Fruit fly (Drosophila melanogaster) whole organism, embryonic: ENCODE results near the gene CG7556.

Experiments used
- Bgb ChIP-seq: fragments of 200-800 bp; sonication (Bioruptor generic); IDR thresholded peaks from 2 replicates; pipeline ENCODE4 v1.3.6; 2022; ENCODE audit warnings: missing biosample characterization, missing genetic modification characterization; ENCODE audit not compliant: partially characterized antibody
- Blimp-1 ChIP-seq: fragments of 200-800 bp; sonication (Bioruptor generic); optimal IDR thresholded peaks from 3 replicates; lab custom pipeline; 2018; ENCODE audit warnings: missing biosample characterization, missing genetic modification characterization, mild to moderate bottlenecking, moderate library complexity, missing genetic modification reagents
- CG10431 ChIP-seq: fragments of 200-800 bp; sonication (Bioruptor generic); optimal IDR thresholded peaks from 3 replicates; lab custom pipeline; 2018; ENCODE audit warnings: missing biosample characterization, mild to moderate bottlenecking, missing genetic modification characterization
- CG10543 ChIP-seq: fragments of 200-800 bp; sonication (Bioruptor generic); optimal IDR thresholded peaks from 3 replicates; lab custom pipeline; 2017; ENCODE audit warnings: missing biosample characterization, mild to moderate bottlenecking, missing genetic modification characterization, moderate library complexity
- CG11093 ChIP-seq: fragments of 200-800 bp; sonication (Bioruptor generic); IDR thresholded peaks from 3 replicates; pipeline ENCODE4 v1.3.6; 2022; ENCODE audit warnings: missing biosample characterization, missing genetic modification characterization
- CG12155 ChIP-seq: fragments of 200-800 bp; sonication (Bioruptor generic); optimal IDR thresholded peaks from 3 replicates; lab custom pipeline; 2016; ENCODE audit warnings: missing biosample characterization, missing genetic modification characterization
- CG12391 ChIP-seq: fragments of 200-800 bp; sonication (Bioruptor generic); optimal IDR thresholded peaks from 3 replicates; lab custom pipeline; 2018; ENCODE audit warnings: missing biosample characterization, mild to moderate bottlenecking, missing genetic modification characterization, moderate library complexity
- CG14710 ChIP-seq: fragments of 200-800 bp; sonication (Bioruptor generic); optimal IDR thresholded peaks from 3 replicates; lab custom pipeline; 2019; ENCODE audit warnings: missing biosample characterization, mild to moderate bottlenecking, missing genetic modification characterization, moderate library complexity
- CG15269 ChIP-seq: fragments of 200-800 bp; sonication (Bioruptor generic); optimal IDR thresholded peaks from 2 replicates; lab custom pipeline; 2018; ENCODE audit warnings: missing biosample characterization, mild to moderate bottlenecking, missing genetic modification characterization, moderate library complexity
- CG1529 ChIP-seq: fragments of 200-800 bp; sonication (Bioruptor generic); optimal IDR thresholded peaks from 3 replicates; lab custom pipeline; 2018; ENCODE audit warnings: missing biosample characterization, missing genetic modification characterization
- CG15601 ChIP-seq: fragments of 200-800 bp; sonication (Bioruptor generic); optimal IDR thresholded peaks from 3 replicates; lab custom pipeline; 2019; ENCODE audit warnings: missing biosample characterization, mild to moderate bottlenecking, missing genetic modification characterization, moderate library complexity
- CG17328 ChIP-seq: fragments of 200-800 bp; sonication (Bioruptor generic); IDR thresholded peaks from 2 replicates; pipeline ENCODE4 v1.3.6; 2022; ENCODE audit warnings: missing biosample characterization, missing genetic modification characterization
- CG17829 ChIP-seq: fragments of 200-800 bp; optimal IDR thresholded peaks from 2 replicates; lab custom pipeline; 2019; ENCODE audit warnings: missing biosample characterization, mild to moderate bottlenecking, missing genetic modification characterization, moderate library complexity
- CG2678 ChIP-seq: fragments of 200-800 bp; sonication (Bioruptor generic); optimal IDR thresholded peaks from 3 replicates; lab custom pipeline; 2019; ENCODE audit warnings: missing biosample characterization, mild to moderate bottlenecking, missing genetic modification characterization, moderate library complexity
- CG2875 ChIP-seq: fragments of 200-800 bp; sonication (Bioruptor generic); optimal IDR thresholded peaks from 2 replicates; lab custom pipeline; 2017; ENCODE audit warnings: missing biosample characterization, mild to moderate bottlenecking, missing genetic modification characterization, missing genetic modification reagents
- CG6175 ChIP-seq: fragments of 200-800 bp; sonication (Bioruptor generic); IDR thresholded peaks from 3 replicates; pipeline ENCODE4 v1.3.6; 2022; ENCODE audit warnings: missing biosample characterization, missing genetic modification characterization
- CG7839 ChIP-seq: fragments of 200-800 bp; sonication (Bioruptor generic); optimal IDR thresholded peaks from 3 replicates; lab custom pipeline; 2018; ENCODE audit warnings: missing biosample characterization, mild to moderate bottlenecking, missing genetic modification characterization, moderate library complexity
- CG8359 ChIP-seq: fragments of 200-800 bp; sonication (Bioruptor generic); optimal IDR thresholded peaks from 2 replicates; lab custom pipeline; 2017; ENCODE audit warnings: missing biosample characterization, mild to moderate bottlenecking, missing genetic modification characterization, borderline replicate concordance
- CG8924 ChIP-seq: fragments of 200-800 bp; optimal IDR thresholded peaks from 3 replicates; lab custom pipeline; 2019; ENCODE audit warnings: missing biosample characterization, mild to moderate bottlenecking, missing genetic modification characterization, moderate library complexity
- CG9727 ChIP-seq: fragments of 200-800 bp; sonication (Bioruptor generic); optimal IDR thresholded peaks from 3 replicates; lab custom pipeline; 2017; ENCODE audit warnings: missing biosample characterization, mild to moderate bottlenecking, missing genetic modification characterization
- Dip3 ChIP-seq: fragments of 200-800 bp; sonication (Bioruptor generic); optimal IDR thresholded peaks from 3 replicates; lab custom pipeline; 2016; ENCODE audit warnings: missing biosample characterization, missing genetic modification characterization
- Doc2 ChIP-seq: fragments of 200-800 bp; sonication (Bioruptor generic); IDR thresholded peaks from 2 replicates; pipeline ENCODE4 v1.3.6; 2022; ENCODE audit warnings: missing biosample characterization, missing genetic modification characterization
- Hr3 ChIP-seq: fragments of 200-800 bp; sonication (Bioruptor generic); optimal IDR thresholded peaks from 3 replicates; lab custom pipeline; 2016; ENCODE audit warnings: missing biosample characterization, missing genetic modification characterization
- Oaz ChIP-seq: fragments of 200-800 bp; sonication (Bioruptor generic); IDR thresholded peaks from 2 replicates; pipeline ENCODE4 v1.3.6; 2022; ENCODE audit warnings: missing biosample characterization, missing genetic modification characterization
- PHDP ChIP-seq: fragments of 200-800 bp; sonication (Bioruptor generic); optimal IDR thresholded peaks from 3 replicates; lab custom pipeline; 2018; ENCODE audit warnings: missing biosample characterization, mild to moderate bottlenecking, missing genetic modification characterization, moderate library complexity
- Poxn ChIP-seq: fragments of 200-800 bp; sonication (Bioruptor generic); IDR thresholded peaks from 2 replicates; pipeline ENCODE4 v1.3.6; 2022; ENCODE audit warnings: missing biosample characterization, missing genetic modification characterization
- Sox100B ChIP-seq: fragments of 200-800 bp; sonication (Bioruptor generic); optimal IDR thresholded peaks from 3 replicates; lab custom pipeline; 2018; ENCODE audit warnings: missing biosample characterization, mild to moderate bottlenecking, missing genetic modification characterization
- Sox102F ChIP-seq: fragments of 200-800 bp; sonication (Bioruptor generic); optimal IDR thresholded peaks from 2 replicates; lab custom pipeline; 2018; ENCODE audit warnings: missing biosample characterization, mild to moderate bottlenecking, missing genetic modification characterization, moderate library complexity
- Ssrp ChIP-seq: fragments of 200-800 bp; sonication (Bioruptor generic); optimal IDR thresholded peaks from 2 replicates; lab custom pipeline; 2018; ENCODE audit warnings: missing biosample characterization, mild to moderate bottlenecking, missing genetic modification characterization, moderate library complexity
- cad ChIP-seq: fragments of >200 bp; optimal IDR thresholded peaks from 2 replicates; lab custom pipeline; 2017; ENCODE audit warnings: missing biosample characterization, missing genetic modification characterization
- da ChIP-seq: fragments of 200-800 bp; sonication (Bioruptor generic); optimal IDR thresholded peaks from 2 replicates; lab custom pipeline; 2016; ENCODE audit warnings: missing biosample characterization, missing genetic modification characterization
- dm ChIP-seq: fragments of 200-800 bp; sonication (Bioruptor generic); optimal IDR thresholded peaks from 3 replicates; lab custom pipeline; 2016; ENCODE audit warnings: missing biosample characterization, missing genetic modification characterization
- gcm ChIP-seq: fragments of 200-800 bp; sonication (Bioruptor generic); optimal IDR thresholded peaks from 2 replicates; lab custom pipeline; 2019; ENCODE audit warnings: missing biosample characterization, mild to moderate bottlenecking, missing genetic modification characterization, moderate library complexity
- gcm2 ChIP-seq: fragments of 200-800 bp; sonication (Bioruptor generic); optimal IDR thresholded peaks from 2 replicates; lab custom pipeline; 2016; ENCODE audit warnings: missing biosample characterization, missing genetic modification characterization
- ham ChIP-seq: fragments of 200-800 bp; sonication (Bioruptor generic); IDR thresholded peaks from 2 replicates; pipeline ENCODE4 v1.3.6; 2022; ENCODE audit warnings: missing biosample characterization, missing genetic modification characterization
- hb ChIP-seq: fragments of 200-800 bp; sonication (Bioruptor generic); IDR thresholded peaks from 3 replicates; pipeline ENCODE4 v1.3.6; 2022; ENCODE audit warnings: missing biosample characterization, missing genetic modification characterization; ENCODE audit not compliant: partially characterized antibody
- hkb ChIP-seq, 2 experiments: fragments of 200-800 bp in 1 of 2; fragments of >200 bp in 1 of 2; sonication (Bioruptor generic) in 1 of 2; IDR thresholded peaks in 1 of 2; optimal IDR thresholded peaks in 1 of 2; 2 replicates each; pipeline versions ENCODE4 v1.3.6 to Lab custom; 2017 to 2022; ENCODE audit warnings: missing biosample characterization in 1 of 2, missing genetic modification characterization in 1 of 2
- jigr1 ChIP-seq: fragments of 200-800 bp; sonication (Bioruptor generic); IDR thresholded peaks from 3 replicates; pipeline ENCODE4 v1.3.6; 2022; ENCODE audit warnings: missing biosample characterization, missing genetic modification characterization
- lbe ChIP-seq: fragments of 200-800 bp; sonication (Bioruptor generic); optimal IDR thresholded peaks from 2 replicates; lab custom pipeline; 2016; ENCODE audit warnings: missing biosample characterization, mild to moderate bottlenecking, missing genetic modification characterization
- lmd ChIP-seq: fragments of 200-800 bp; sonication (Bioruptor generic); IDR thresholded peaks from 2 replicates; pipeline ENCODE4 v1.3.6; 2022; ENCODE audit warnings: missing biosample characterization, missing genetic modification characterization
- nmo ChIP-seq: fragments of 200-800 bp; sonication (Bioruptor generic); optimal IDR thresholded peaks from 2 replicates; lab custom pipeline; 2018; ENCODE audit warnings: missing biosample characterization, mild to moderate bottlenecking, missing genetic modification characterization, moderate library complexity
- otp ChIP-seq: fragments of 200-800 bp; sonication (Bioruptor generic); IDR thresholded peaks from 3 replicates; pipeline ENCODE4, ENCODE4 v1.3.6; 2022; ENCODE audit warnings: missing biosample characterization, missing genetic modification characterization
- p53 ChIP-seq: fragments of 200-800 bp; sonication (Bioruptor generic); optimal IDR thresholded peaks from 2 replicates; lab custom pipeline; 2016; ENCODE audit warnings: missing biosample characterization, missing genetic modification characterization
- peb ChIP-seq: fragments of 200-800 bp; sonication (Bioruptor generic); IDR thresholded peaks from 2 replicates; pipeline ENCODE4 v1.3.6; 2022; ENCODE audit warnings: missing biosample characterization, missing genetic modification characterization
- phol ChIP-seq: fragments of 200-800 bp; sonication (Bioruptor generic); optimal IDR thresholded peaks from 3 replicates; lab custom pipeline; 2018; ENCODE audit warnings: missing biosample characterization, mild to moderate bottlenecking, missing genetic modification characterization, moderate library complexity
- sens ChIP-seq: fragments of 200-800 bp; sonication (Bioruptor generic); peaks from one replicate; lab custom pipeline; 2016; ENCODE audit warnings: missing biosample characterization, missing genetic modification characterization
- sqz ChIP-seq: fragments of 200-800 bp; sonication (Bioruptor generic); optimal IDR thresholded peaks from 3 replicates; lab custom pipeline; 2018; ENCODE audit warnings: missing biosample characterization, mild to moderate bottlenecking, missing genetic modification characterization
- tap ChIP-seq: fragments of 200-800 bp; optimal IDR thresholded peaks from 3 replicates; lab custom pipeline; 2019; ENCODE audit warnings: missing biosample characterization, mild to moderate bottlenecking, missing genetic modification characterization, moderate library complexity
- unpg ChIP-seq: fragments of 200-800 bp; sonication (Bioruptor generic); optimal IDR thresholded peaks from 3 replicates; lab custom pipeline; 2018; ENCODE audit warnings: missing biosample characterization, mild to moderate bottlenecking, missing genetic modification characterization, moderate library complexity
- zen2 ChIP-seq: fragments of 200-800 bp; sonication (Bioruptor generic); IDR thresholded peaks from 3 replicates; pipeline ENCODE4 v1.3.6; 2022; ENCODE audit warnings: missing biosample characterization, missing genetic modification characterization; ENCODE audit not compliant: partially characterized antibody

Gene CG7556

dm6 chrX:19159942-19160341 is 19.7 kb downstream of the CG7556 start (continued):
- TF ChIP-seq tap (tag; lab: Kevin White, UChicago) (no peak), lbe (peak; percentile 38), ham (no peak), jigr1 (GFP tag; lab: Robert Waterston, UW) (no peak), CG8924 (peak; percentile 32), gcm (GFP tag; lab: Kevin White, UChicago) (peak; percentile 45), PHDP (tag; lab: Kevin White, UChicago) (peak; percentile 22), CG8359 (GFP tag; lab: Kevin White, UChicago) (no peak), hkb (optimal IDR thresholded peaks at IDR 0.05; lab: Kevin White, UChicago) (no peak), hkb (GFP tag; IDR thresholded peaks at IDR 0.05; lab: Robert Waterston, UW) (no peak), Doc2 (GFP tag; lab: Robert Waterston, UW) (no peak), unpg (GFP tag; lab: Kevin White, UChicago) (peak; percentile 52), Hr3 (GFP tag; lab: Kevin White, UChicago) (peak; percentile 23), dm (GFP tag; lab: Kevin White, UChicago) (no peak), hb (GFP tag; lab: Robert Waterston, UW) (no peak), p53 (GFP tag; lab: Kevin White, UChicago) (no peak), CG2678 (tag; lab: Kevin White, UChicago) (peak; percentile 39), Poxn (GFP tag; lab: Robert Waterston, UW) (no peak), CG17328 (peak; percentile 21; the same call in 1 of the 2 replicates), CG7839 (tag; lab: Kevin White, UChicago) (peak; percentile 50), sens (GFP tag; lab: Kevin White, UChicago) (peak; percentile 69), Blimp-1 (GFP tag; lab: Kevin White, UChicago) (peak; percentile 42), CG1529 (GFP tag; lab: Kevin White, UChicago) (peak; percentile 26), peb (GFP tag; lab: Robert Waterston, UW) (no peak), phol (tag; lab: Kevin White, UChicago) (peak; percentile 43), Sox100B (GFP tag; lab: Kevin White, UChicago) (peak; percentile 19), CG2875 (peak; percentile 15), Oaz (no peak), CG17829 (tag; lab: Kevin White, UChicago) (peak; percentile 1), Dip3 (no peak), nmo (GFP tag; lab: Kevin White, UChicago) (peak; percentile 39), CG11093 (GFP tag; lab: Robert Waterston, UW) (no peak), zen2 (GFP tag; lab: Robert Waterston, UW) (no peak), CG9727 (GFP tag; lab: Kevin White, UChicago) (peak; percentile 6), CG12155 (GFP tag; lab: Kevin White, UChicago) (no peak), Bgb (GFP tag; lab: Robert Waterston, UW) (no peak), sqz (no peak), lmd (GFP tag; lab: Robert Waterston, UW) (no peak), Sox102F (peak; percentile 64), CG12391 (peak; percentile 35), CG10543 (GFP tag; lab: Kevin White, UChicago) (no peak), CG15601 (peak; percentile 21), CG14710 (tag; lab: Kevin White, UChicago) (peak; percentile 22), otp (no peak), CG10431 (GFP tag; lab: Kevin White, UChicago) (no peak), cad (GFP tag; lab: Kevin White, UChicago) (no peak), CG15269 (no peak), CG6175 (no peak), gcm2 (GFP tag; lab: Kevin White, UChicago) (no peak), da (GFP tag; lab: Kevin White, UChicago) (no peak), Ssrp (tag; lab: Kevin White, UChicago) (peak; percentile 45)
